Fruit fly (Drosophila melanogaster): ENCODE measurements around the gene Efhc1.1.
A peak's percentile ranks its signal among the peaks of the same experiment; 100 is the strongest.

The Efhc1.1 gene

dm6 chrX:15814485-15814884 is 31.0 kb upstream of the Efhc1.1 start:
- TF ChIP-seq tj (GFP tag; optimal IDR thresholded peaks at IDR 0.05): peak; percentile 86
- TF ChIP-seq CG14711 (tag; optimal IDR thresholded peaks at IDR 0.05): no peak

dm6 chrX:15813224-15813623 is 29.7 kb upstream of the Efhc1.1 start:
- TF ChIP-seq pad (GFP tag; optimal IDR thresholded peaks at IDR 0.05) (no peak), CG12768 (GFP tag; optimal IDR thresholded peaks at IDR 0.05) (no peak), tj (GFP tag; optimal IDR thresholded peaks at IDR 0.05) (peak; percentile 22), Clk (GFP tag; optimal IDR thresholded peaks at IDR 0.05) (no peak), CG7045 (GFP tag; optimal IDR thresholded peaks at IDR 0.05) (no peak), Hr96 (GFP tag; optimal IDR thresholded peaks at IDR 0.05) (no peak), CG33017 (tag; optimal IDR thresholded peaks at IDR 0.05) (no peak), CG7101 (tag; optimal IDR thresholded peaks at IDR 0.05) (no peak), Mnt (GFP tag; optimal IDR thresholded peaks at IDR 0.05) (no peak), kay (GFP tag; ENCODE audit: borderline replicate concordance) (peak; percentile 93), Crg-1 (GFP tag; optimal IDR thresholded peaks at IDR 0.05) (no peak), toe (GFP tag; optimal IDR thresholded peaks at IDR 0.05) (no peak), CG5204 (GFP tag; optimal IDR thresholded peaks at IDR 0.05) (no peak), cnc (optimal IDR thresholded peaks at IDR 0.05) (no peak), CG14711 (tag; optimal IDR thresholded peaks at IDR 0.05) (no peak), CG1620 (GFP tag; optimal IDR thresholded peaks at IDR 0.05) (no peak), ovo (GFP tag; optimal IDR thresholded peaks at IDR 0.05) (peak; percentile 18), CG11617 (GFP tag; optimal IDR thresholded peaks at IDR 0.05) (no peak), bab1 (GFP tag; optimal IDR thresholded peaks at IDR 0.05) (no peak), cic (GFP tag; optimal IDR thresholded peaks at IDR 0.05) (no peak)

dm6 chrX:15812615-15812995 is 29.1 kb upstream of the Efhc1.1 start:
- TF ChIP-seq kay (GFP tag; ENCODE audit: borderline replicate concordance): peak; percentile 75
- no peak for TF ChIP-seq bab1 (GFP tag; optimal IDR thresholded peaks at IDR 0.05)

DNA sequence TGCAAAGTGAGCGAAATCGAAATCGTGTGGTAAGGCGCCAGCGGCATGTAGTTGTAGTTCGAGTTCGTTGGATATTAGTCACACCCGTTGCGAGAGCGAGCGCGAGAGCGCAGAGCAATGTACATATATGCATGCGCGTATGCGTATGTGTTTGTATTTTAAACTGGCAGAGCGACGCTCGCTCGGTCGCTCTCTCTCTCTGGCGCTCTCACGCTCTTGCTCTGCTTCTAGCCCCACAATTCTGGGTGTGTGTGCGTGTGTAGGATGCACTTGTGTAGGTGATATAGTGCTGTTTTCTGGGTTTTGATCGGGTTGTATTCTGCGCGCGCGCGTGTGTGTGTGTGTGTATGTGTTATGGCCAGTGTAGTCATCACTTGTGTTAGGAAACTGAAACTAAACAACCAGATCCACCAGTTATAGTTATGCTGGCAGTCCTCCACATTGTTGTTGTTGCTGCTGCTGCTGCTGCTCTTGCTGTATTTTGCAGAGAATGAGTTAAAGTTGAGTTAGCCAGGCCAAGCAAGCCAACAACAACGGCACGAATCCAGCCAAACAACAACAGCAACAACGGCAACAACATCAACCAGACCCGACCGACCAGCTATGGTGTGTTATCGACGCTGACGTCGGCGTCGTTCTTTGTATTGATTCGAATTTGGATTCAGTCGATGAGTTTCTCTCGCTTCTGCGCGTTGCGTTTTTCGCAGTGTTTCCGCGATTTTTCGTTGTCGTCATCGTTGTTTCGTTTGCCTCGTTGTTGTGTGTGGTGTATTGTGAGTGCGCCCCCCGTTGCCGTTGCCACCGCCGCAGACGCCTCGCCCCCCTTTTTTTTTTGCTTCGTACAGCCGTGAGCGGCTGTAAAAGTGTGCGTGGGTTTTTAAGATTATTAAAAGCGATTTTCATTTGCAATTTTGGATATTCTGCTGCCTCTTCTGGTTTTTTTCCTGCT is 28.4 kb upstream of the Efhc1.1 start:
- TF ChIP-seq toe (GFP tag; optimal IDR thresholded peaks at IDR 0.05): no peak
- TF ChIP-seq Crg-1 (GFP tag; optimal IDR thresholded peaks at IDR 0.05): no peak
- TF ChIP-seq Clk (GFP tag; optimal IDR thresholded peaks at IDR 0.05): no peak
- no peak for TF ChIP-seq CG33017 (tag; optimal IDR thresholded peaks at IDR 0.05)
- no peak for TF ChIP-seq CG7045 (GFP tag; optimal IDR thresholded peaks at IDR 0.05)
- peak; percentile 82 for TF ChIP-seq tj (GFP tag; optimal IDR thresholded peaks at IDR 0.05)
- TF ChIP-seq Hr96 (GFP tag; optimal IDR thresholded peaks at IDR 0.05): no peak
- peak; percentile 27 for TF ChIP-seq CG7101 (tag; optimal IDR thresholded peaks at IDR 0.05)
- no peak for TF ChIP-seq ovo (GFP tag; optimal IDR thresholded peaks at IDR 0.05)
- peak; percentile 1 for TF ChIP-seq pad (GFP tag; optimal IDR thresholded peaks at IDR 0.05)
- TF ChIP-seq CG14711 (tag; optimal IDR thresholded peaks at IDR 0.05): peak; percentile 65
- peak; percentile 80 for TF ChIP-seq kay (GFP tag; ENCODE audit: borderline replicate concordance)
- peak; percentile 44 for TF ChIP-seq CG11617 (GFP tag; optimal IDR thresholded peaks at IDR 0.05)
- peak; percentile 20 for TF ChIP-seq Mnt (GFP tag; optimal IDR thresholded peaks at IDR 0.05)
- TF ChIP-seq cnc (optimal IDR thresholded peaks at IDR 0.05): no peak
- TF ChIP-seq cic (GFP tag; optimal IDR thresholded peaks at IDR 0.05): peak; percentile 61
- TF ChIP-seq bab1 (GFP tag; optimal IDR thresholded peaks at IDR 0.05): peak; percentile 78
- TF ChIP-seq CG12768 (GFP tag; optimal IDR thresholded peaks at IDR 0.05): peak; percentile 3
- no peak for TF ChIP-seq CG5204 (GFP tag; optimal IDR thresholded peaks at IDR 0.05)
- no peak for TF ChIP-seq CG1620 (GFP tag; optimal IDR thresholded peaks at IDR 0.05)

dm6 chrX:15809255-15809654 is 25.7 kb upstream of the Efhc1.1 start, which contains the start of gene CG8509:
CG8509 (plus strand) TSS chrX:15809555.
- TF ChIP-seq Mnt (GFP tag; optimal IDR thresholded peaks at IDR 0.05) (no peak), CG12768 (GFP tag; optimal IDR thresholded peaks at IDR 0.05) (no peak), CG33017 (tag; optimal IDR thresholded peaks at IDR 0.05) (no peak), pad (GFP tag; optimal IDR thresholded peaks at IDR 0.05) (no peak), CG7045 (GFP tag; optimal IDR thresholded peaks at IDR 0.05) (no peak), ovo (GFP tag; optimal IDR thresholded peaks at IDR 0.05) (no peak), toe (GFP tag; optimal IDR thresholded peaks at IDR 0.05) (no peak), cnc (optimal IDR thresholded peaks at IDR 0.05) (no peak)

DNA sequence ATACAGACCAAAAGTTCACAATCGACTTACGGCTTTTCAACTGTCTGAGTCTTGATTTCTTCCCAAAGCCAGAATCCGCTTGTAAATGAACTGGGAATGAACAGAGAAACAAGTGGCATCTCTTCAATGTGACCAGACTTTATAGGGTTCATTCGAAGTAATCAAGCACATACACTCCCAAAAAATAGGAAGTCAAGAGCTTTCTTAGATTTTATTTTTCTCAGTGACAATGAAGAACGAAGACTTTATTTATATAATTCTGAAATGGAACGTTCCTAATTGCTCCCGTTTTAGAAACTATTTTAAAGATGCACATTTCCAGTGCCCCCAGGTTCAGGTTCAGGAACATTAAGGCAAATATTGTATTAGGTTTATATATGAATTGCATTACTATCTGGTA is 24.4 kb upstream of the Efhc1.1 start:
- TF ChIP-seq CG5204 (GFP tag; optimal IDR thresholded peaks at IDR 0.05): no peak
- no peak for TF ChIP-seq cic (GFP tag; optimal IDR thresholded peaks at IDR 0.05)
- no peak for TF ChIP-seq pad (GFP tag; optimal IDR thresholded peaks at IDR 0.05)
- TF ChIP-seq kay (GFP tag; ENCODE audit: borderline replicate concordance): no peak
- TF ChIP-seq ovo (GFP tag; optimal IDR thresholded peaks at IDR 0.05): no peak
- no peak for TF ChIP-seq CG33017 (tag; optimal IDR thresholded peaks at IDR 0.05)
- no peak for TF ChIP-seq Mnt (GFP tag; optimal IDR thresholded peaks at IDR 0.05)
- no peak for TF ChIP-seq Clk (GFP tag; optimal IDR thresholded peaks at IDR 0.05)
- no peak for TF ChIP-seq bab1 (GFP tag; optimal IDR thresholded peaks at IDR 0.05)
- no peak for TF ChIP-seq CG12768 (GFP tag; optimal IDR thresholded peaks at IDR 0.05)
- TF ChIP-seq CG14711 (tag; optimal IDR thresholded peaks at IDR 0.05): no peak
- no peak for TF ChIP-seq toe (GFP tag; optimal IDR thresholded peaks at IDR 0.05)
- TF ChIP-seq CG7045 (GFP tag; optimal IDR thresholded peaks at IDR 0.05): no peak
- TF ChIP-seq CG7101 (tag; optimal IDR thresholded peaks at IDR 0.05): no peak
- TF ChIP-seq Hr96 (GFP tag; optimal IDR thresholded peaks at IDR 0.05): no peak
- TF ChIP-seq CG11617 (GFP tag; optimal IDR thresholded peaks at IDR 0.05): no peak

Data from whole organism, adult.